Worm (Caenorhabditis elegans): Measurements from ENCODE around the gene F39C12.1.

- no peak for TF ChIP-seq W03F9.2 (tag; optimal IDR thresholded peaks at IDR 0.05)
- no peak for TF ChIP-seq him-1 (tag; optimal IDR thresholded peaks at IDR 0.05)
Observed at ce11 chrX:4790614-4791013, 62.4 kb downstream of the F39C12.1 start.
